Worm (Caenorhabditis elegans): ENCODE results near the gene srd-11.

DNA sequence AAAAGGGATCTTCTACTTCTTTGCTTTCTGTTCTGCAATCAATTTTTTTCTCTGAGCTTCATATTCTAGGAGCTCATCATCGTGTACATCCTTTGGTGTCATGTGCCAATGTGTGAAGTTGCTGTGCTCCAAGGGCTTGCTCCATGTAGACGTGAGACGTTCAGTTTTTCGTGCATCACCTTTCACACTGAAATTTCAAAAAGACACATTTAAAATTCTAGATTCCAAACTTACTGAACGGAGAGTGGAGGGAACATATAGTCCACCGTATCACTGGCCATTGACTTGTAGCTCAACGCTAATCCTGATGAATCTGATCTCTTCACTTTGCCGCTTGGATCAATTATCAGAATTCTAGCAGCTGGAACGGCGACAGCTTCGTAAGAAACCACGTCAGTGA, 31.1 kb upstream of the srd-11 start:
- TF ChIP-seq elt-1 (tag; optimal IDR thresholded peaks at IDR 0.05) = no peak
- TF ChIP-seq nhr-77 (tag; optimal IDR thresholded peaks at IDR 0.05) = no peak
- no peak for TF ChIP-seq nhr-237 (tag; optimal IDR thresholded peaks at IDR 0.05)
- no peak for TF ChIP-seq unc-62 (GFP tag; optimal IDR thresholded peaks at IDR 0.05)
- TF ChIP-seq nfya-1 (tag; optimal IDR thresholded peaks at IDR 0.05; ENCODE audit: insufficient read depth) = no peak
- TF ChIP-seq pha-4 (tag; optimal IDR thresholded peaks at IDR 0.05) = no peak
- no peak for TF ChIP-seq nhr-28 (tag; optimal IDR thresholded peaks at IDR 0.05)
- TF ChIP-seq fkh-10 (GFP tag; optimal IDR thresholded peaks at IDR 0.05) = no peak
- no peak for TF ChIP-seq snpc-4 (tag; optimal IDR thresholded peaks at IDR 0.05)
- no peak for TF ChIP-seq R02D3.7 (tag; optimal IDR thresholded peaks at IDR 0.05)
- TF ChIP-seq egl-27 (tag; optimal IDR thresholded peaks at IDR 0.05) = no peak
- no peak for TF ChIP-seq mdl-1 (tag; optimal IDR thresholded peaks at IDR 0.05)

All from whole organism, L3 larva.